Worm (Caenorhabditis elegans) whole organism, L3 larva: ENCODE measurements around the gene Y53F4B.24.

Experiments used
- aly-2 ChIP-seq: fragments of 150-350 bp; optimal IDR thresholded peaks from 2 replicates; lab custom pipeline; 2014; ENCODE audit warnings: missing biosample characterization, missing genetic modification characterization
- ceh-28 ChIP-seq: fragments of 150-350 bp; optimal IDR thresholded peaks from 2 replicates; lab custom pipeline; 2014; ENCODE audit warnings: missing biosample characterization, missing genetic modification reagents, missing genetic modification characterization
- ceh-82 ChIP-seq: fragments of 150-350 bp; optimal IDR thresholded peaks from 2 replicates; lab custom pipeline; 2014; ENCODE audit warnings: missing biosample characterization, missing genetic modification characterization
- ceh-9 ChIP-seq: sonication (generic microtip); optimal IDR thresholded peaks from 2 replicates; lab custom pipeline; 2018; ENCODE audit warnings: missing biosample characterization, missing genetic modification characterization
- egl-27 ChIP-seq: sonication (generic microtip); optimal IDR thresholded peaks from 4 replicates; lab custom pipeline; 2017; ENCODE audit warnings: missing biosample characterization, missing genetic modification reagents, missing genetic modification characterization
- elt-1 ChIP-seq: fragments of 150-350 bp; optimal IDR thresholded peaks from 2 replicates; lab custom pipeline; 2014; ENCODE audit warnings: missing biosample characterization, missing genetic modification characterization
- elt-3 ChIP-seq, 3 experiments: fragments of 150-350 bp in 1 of 3; sonication (generic microtip) in 2 of 3; optimal IDR thresholded peaks; 2 replicates in 2 of 3; 4 replicates in 1 of 3; lab custom pipeline; 2014 to 2017; ENCODE audit warnings: missing biosample characterization in 3 of 3, missing genetic modification characterization in 3 of 3
- fkh-10 ChIP-seq: sonication (generic microtip); optimal IDR thresholded peaks from 2 replicates; lab custom pipeline; 2017; ENCODE audit warnings: missing biosample characterization, missing genetic modification reagents, missing genetic modification characterization
- fos-1 ChIP-seq: fragments of 150-350 bp; optimal IDR thresholded peaks from 2 replicates; lab custom pipeline; 2014; ENCODE audit warnings: missing biosample characterization, missing genetic modification characterization
- nhr-23 ChIP-seq: fragments of 150-350 bp; optimal IDR thresholded peaks from 2 replicates; lab custom pipeline; 2014; ENCODE audit warnings: missing biosample characterization, missing genetic modification reagents, missing genetic modification characterization
- nhr-237 ChIP-seq: fragments of 150-350 bp; optimal IDR thresholded peaks from 2 replicates; lab custom pipeline; 2014; ENCODE audit warnings: missing biosample characterization, missing genetic modification characterization
- nhr-25 ChIP-seq: sonication (generic microtip); optimal IDR thresholded peaks from 2 replicates; lab custom pipeline; 2017; ENCODE audit warnings: missing biosample characterization, missing genetic modification characterization
- sea-2 ChIP-seq: fragments of 150-350 bp; sonication (generic microtip); optimal IDR thresholded peaks from 4 replicates; lab custom pipeline; 2014; ENCODE audit warnings: missing biosample characterization, missing genetic modification reagents, missing genetic modification characterization

- TF ChIP-seq nhr-23 (no peak), aly-2 (tag; lab: Kevin White, UChicago) (no peak), fkh-10 (GFP tag; lab: Kevin White, UChicago) (no peak), ceh-82 (no peak), fos-1 (tag; lab: Kevin White, UChicago) (no peak), elt-1 (tag; lab: Kevin White, UChicago) (no peak), ceh-9 (tag; lab: Kevin White, UChicago) (no peak), ceh-28 (tag; lab: Kevin White, UChicago) (no peak), egl-27 (tag; lab: Kevin White, UChicago) (no peak), nhr-237 (tag; lab: Kevin White, UChicago) (no peak), elt-3 (tag; optimal IDR thresholded peaks at IDR 0.05; lab: Kevin White, UChicago) (no peak), sea-2 (no peak), nhr-25 (tag; lab: Kevin White, UChicago) (no peak)
Observed at ce11 chrII:15145594-15145993, 11.4 kb upstream of the Y53F4B.24 start, which contains the start of gene Y53F4B.27.
